Fruit fly (Drosophila melanogaster): ENCODE measurements around the gene SP1029.

The SP1029 gene

dm6 chr3R:29228745-29229448 lies 21.4 kb downstream of the SP1029 start, which contains the start of gene Usp1 (continued):
- TF ChIP-seq so (GFP tag; IDR thresholded peaks at IDR 0.05), result no peak
- peak; percentile 100 for TF ChIP-seq CG11560 (tag; IDR thresholded peaks at IDR 0.05)
- TF ChIP-seq gcm2 (GFP tag; optimal IDR thresholded peaks at IDR 0.05), result no peak
- no peak for TF ChIP-seq CG18476 (GFP tag; optimal IDR thresholded peaks at IDR 0.05)
- no peak for TF ChIP-seq CG4282 (GFP tag; optimal IDR thresholded peaks at IDR 0.05)
- no peak for TF ChIP-seq CG5180 (GFP tag; optimal IDR thresholded peaks at IDR 0.05)
- no peak for TF ChIP-seq odd (GFP tag; optimal IDR thresholded peaks at IDR 0.05)
- TF ChIP-seq CG17829 (tag; optimal IDR thresholded peaks at IDR 0.05), result peak; percentile 52
- peak; percentile 85 for TF ChIP-seq CG7928 (GFP tag; optimal IDR thresholded peaks at IDR 0.05)
- peak; percentile 97 for TF ChIP-seq CG14860 (GFP tag; IDR thresholded peaks at IDR 0.05; ENCODE audit: partially characterized antibody)
- TF ChIP-seq crol (GFP tag; IDR thresholded peaks at IDR 0.05), result no peak
- no peak for TF ChIP-seq ap (GFP tag; IDR thresholded peaks at IDR 0.05)
- no peak for TF ChIP-seq fd102C (GFP tag; optimal IDR thresholded peaks at IDR 0.05)
- no peak for TF ChIP-seq Spps (tag; optimal IDR thresholded peaks at IDR 0.05)
- no peak for TF ChIP-seq ara (GFP tag; IDR thresholded peaks at IDR 0.05)
- no peak for TF ChIP-seq Optix (GFP tag; IDR thresholded peaks at IDR 0.05)
- peak; percentile 63 for TF ChIP-seq CG9932 (GFP tag; IDR thresholded peaks at IDR 0.05)
- TF ChIP-seq E2f2 (GFP tag; IDR thresholded peaks at IDR 0.05), result peak; percentile 94
- no peak for TF ChIP-seq CG18619 (GFP tag; optimal IDR thresholded peaks at IDR 0.05)
- TF ChIP-seq CG10654 (GFP tag; optimal IDR thresholded peaks at IDR 0.05), result no peak
- TF ChIP-seq CG8924 (tag; optimal IDR thresholded peaks at IDR 0.05), result peak; percentile 27
- no peak for TF ChIP-seq CG3847 (GFP tag; IDR thresholded peaks at IDR 0.05)
- no peak for TF ChIP-seq Ada2b (GFP tag; IDR thresholded peaks at IDR 0.05)
- no peak for TF ChIP-seq CG2889 (GFP tag; IDR thresholded peaks at IDR 0.05)
- TF ChIP-seq Lim3 (GFP tag; IDR thresholded peaks at IDR 0.05), result no peak
- TF ChIP-seq fd64A (GFP tag; optimal IDR thresholded peaks at IDR 0.05), result no peak
- TF ChIP-seq onecut (GFP tag; IDR thresholded peaks at IDR 0.05), result peak; percentile 61; the same call in 1 of the 2 replicates
- TF ChIP-seq CG8281 (tag; optimal IDR thresholded peaks at IDR 0.05), result no peak
- no peak for TF ChIP-seq ERR (GFP tag; optimal IDR thresholded peaks at IDR 0.05)
- TF ChIP-seq CG11247 (GFP tag; IDR thresholded peaks at IDR 0.05), result no peak
- TF ChIP-seq Hr39 (optimal IDR thresholded peaks at IDR 0.05), result no peak
- peak; percentile 66 for TF ChIP-seq CG12659 (GFP tag; optimal IDR thresholded peaks at IDR 0.05)

- TF ChIP-seq Drgx (GFP tag; IDR thresholded peaks at IDR 0.05) (peak; percentile 8; the same call in 1 of the 2 replicates), HmgD (GFP tag; optimal IDR thresholded peaks at IDR 0.05) (no peak)
Measured at dm6 chr3R:29227675-29228211, 22.5 kb downstream of the SP1029 start, which contains the start of gene CG14507. TSS of gene CG14507 (minus strand) at chr3R:29227725.

- TF ChIP-seq CG10321 (GFP tag; IDR thresholded peaks at IDR 0.05) (no peak), mld (GFP tag; IDR thresholded peaks at IDR 0.05; ENCODE audit: partially characterized antibody) (peak; percentile 94), oc (tag; optimal IDR thresholded peaks at IDR 0.05) (no peak), nerfin-2 (GFP tag; IDR thresholded peaks at IDR 0.05; ENCODE audit: partially characterized antibody) (peak; percentile 94), CG2120 (GFP tag; optimal IDR thresholded peaks at IDR 0.05) (peak; percentile 7), CG10462 (GFP tag; optimal IDR thresholded peaks at IDR 0.05) (no peak), corto (GFP tag; optimal IDR thresholded peaks at IDR 0.05) (no peak), grau (tag; optimal IDR thresholded peaks at IDR 0.05) (peak; percentile 8), HmgD (GFP tag; optimal IDR thresholded peaks at IDR 0.05) (peak; percentile 44), CG15696 (tag; optimal IDR thresholded peaks at IDR 0.05) (no peak), sr (GFP tag; IDR thresholded peaks at IDR 0.05) (no peak), Awh (GFP tag; IDR thresholded peaks at IDR 0.05) (no peak), CG12659 (GFP tag; optimal IDR thresholded peaks at IDR 0.05) (peak; percentile 69), trem (tag; optimal IDR thresholded peaks at IDR 0.05) (peak; percentile 37), jing (GFP tag; optimal IDR thresholded peaks at IDR 0.05) (no peak)
Measured at dm6 chr3R:29222891-29223842, 27.1 kb downstream of the SP1029 start, which contains the start of the genes Cisd2 and Brd8. TSS of gene Cisd2 (minus strand) at chr3R:29223428. TSS of gene Brd8 (plus strand) at chr3R:29223485.
